Worm (Caenorhabditis elegans) whole organism, L2 larva: Measurements from ENCODE around the gene mlt-8.
"Not testable (repeated sequence)": the region's sequence is repeated elsewhere in the genome, so short reads cannot be mapped to it uniquely, and the experiment has no call there.

Experiments used
- F13H6.1 ChIP-seq: sonication (generic microtip); optimal IDR thresholded peaks from 2 replicates; lab custom pipeline; 2016; ENCODE audit warnings: missing genetic modification characterization, missing compliant biosample characterization
- Y55F3AM.14 ChIP-seq: fragments of 200-800 bp; sonication (Bioruptor generic); optimal IDR thresholded peaks from 2 replicates; lab custom pipeline; 2018; ENCODE audit warnings: mild to moderate bottlenecking, missing genetic modification characterization, missing compliant biosample characterization
- ZK546.5 ChIP-seq: sonication (generic microtip); optimal IDR thresholded peaks from 2 replicates; lab custom pipeline; 2017; ENCODE audit warnings: missing biosample characterization, missing genetic modification characterization
- alr-1 ChIP-seq: fragments of 150-350 bp; optimal IDR thresholded peaks from 2 replicates; lab custom pipeline; 2014; ENCODE audit warnings: missing biosample characterization, missing genetic modification characterization
- ceh-82 ChIP-seq: fragments of 150-350 bp; optimal IDR thresholded peaks from 2 replicates; lab custom pipeline; 2014; ENCODE audit warnings: missing biosample characterization, missing genetic modification characterization
- elt-1 ChIP-seq: fragments of 150-350 bp; optimal IDR thresholded peaks from 2 replicates; lab custom pipeline; 2014; ENCODE audit warnings: missing biosample characterization, missing genetic modification characterization
- fos-1 ChIP-seq: fragments of 150-350 bp; optimal IDR thresholded peaks from 2 replicates; lab custom pipeline; 2014; ENCODE audit warnings: missing biosample characterization, missing genetic modification characterization
- gmeb-1 ChIP-seq: fragments of 150-350 bp; optimal IDR thresholded peaks from 2 replicates; lab custom pipeline; 2014; ENCODE audit warnings: missing biosample characterization, missing genetic modification characterization
- lin-13 ChIP-seq: fragments of 150-350 bp; optimal IDR thresholded peaks from 2 replicates; lab custom pipeline; 2014; ENCODE audit warnings: missing biosample characterization, missing genetic modification reagents, missing genetic modification characterization
- nhr-10 ChIP-seq: sonication (generic microtip); optimal IDR thresholded peaks from 2 replicates; lab custom pipeline; 2017; ENCODE audit warnings: missing biosample characterization, missing genetic modification characterization
- nhr-12 ChIP-seq: fragments of 150-350 bp; optimal IDR thresholded peaks from 2 replicates; lab custom pipeline; 2014; ENCODE audit warnings: missing biosample characterization, missing genetic modification characterization
- nhr-21 ChIP-seq: fragments of 150-350 bp; optimal IDR thresholded peaks from 2 replicates; lab custom pipeline; 2014; ENCODE audit warnings: missing biosample characterization, missing genetic modification characterization
- nhr-6 ChIP-seq: fragments of 150-350 bp; optimal IDR thresholded peaks from 2 replicates; lab custom pipeline; 2014; ENCODE audit warnings: missing biosample characterization, missing genetic modification characterization
- sma-3 ChIP-seq: sonication (generic microtip); optimal IDR thresholded peaks from 2 replicates; lab custom pipeline; 2016; ENCODE audit warnings: missing genetic modification reagents, missing genetic modification characterization, missing compliant biosample characterization
- ztf-11 ChIP-seq: sonication (generic microtip); optimal IDR thresholded peaks from 2 replicates; lab custom pipeline; 2017; ENCODE audit warnings: missing biosample characterization, missing genetic modification characterization
- ztf-4 ChIP-seq: fragments of 150-350 bp; optimal IDR thresholded peaks from 2 replicates; lab custom pipeline; 2014; ENCODE audit warnings: missing biosample characterization, missing genetic modification characterization

mlt-8 gene

ce11 chrII:542416-542815, 29.5 kb downstream of the mlt-8 start:
- TF ChIP-seq nhr-21 (tag; lab: Kevin White, UChicago) (peak; percentile 51), gmeb-1 (tag; lab: Kevin White, UChicago) (no peak)

- no peak for TF ChIP-seq ztf-11
- no peak for TF ChIP-seq nhr-6
- no peak for TF ChIP-seq alr-1 (tag; lab: Kevin White, UChicago)
- TF ChIP-seq sma-3, result no peak
- TF ChIP-seq, all 48 proteins: peak for 0
These were observed 35.1 kb downstream of the mlt-8 start, which contains the start of gene T27A1.2 for ce11 chrII:536775-537174. Gene T27A1.2 (minus strand): TSS chrII:536875.

ce11 chrII:535226-535625, 36.7 kb downstream of the mlt-8 start, which contains the start of gene T27A1.3:
Gene T27A1.3 (plus strand): TSS chrII:535526.
- not testable (repeated sequence) for TF ChIP-seq nhr-10 (tag; lab: Kevin White, UChicago); Y55F3AM.14 (GFP tag; lab: Kevin White, UChicago); lin-13 (GFP tag; lab: Kevin White, UChicago)
- TF ChIP-seq, all 48 proteins: peak for 0; not testable (repeated sequence) for 48

- TF ChIP-seq elt-1 (tag; lab: Kevin White, UChicago) (no peak), F13H6.1 (peak; percentile 22)
These were observed 45.5 kb downstream of the mlt-8 start, which contains the start of gene lgc-34 for ce11 chrII:526375-526774. Gene lgc-34 (plus strand): TSS chrII:526574.

- no peak for TF ChIP-seq nhr-12 (tag; lab: Kevin White, UChicago)
- TF ChIP-seq ZK546.5 (tag; lab: Kevin White, UChicago), result no peak
- TF ChIP-seq ceh-82, result no peak
These were observed 49.6 kb downstream of the mlt-8 start, which contains the start of gene slc-36.2 for ce11 chrII:522302-522701. Gene slc-36.2 (plus strand): TSS chrII:522602.

ce11 chrII:521720-522119, 50.2 kb downstream of the mlt-8 start:
- peak; percentile 66 for TF ChIP-seq fos-1
- TF ChIP-seq ztf-4 (tag; lab: Kevin White, UChicago), result no peak
- TF ChIP-seq, all 48 proteins: peak for 1
